Worm (Caenorhabditis elegans) whole organism, L3 larva: ENCODE results near the gene pgm-1.
A peak's percentile ranks its signal among the peaks of the same experiment; 100 is the strongest.

ENCODE experiments used
- egl-27 ChIP-seq: sonication (generic microtip); optimal IDR thresholded peaks from 4 replicates; lab custom pipeline; 2017; ENCODE audit warnings: missing biosample characterization, missing genetic modification reagents, missing genetic modification characterization
- elt-1 ChIP-seq: fragments of 150-350 bp; optimal IDR thresholded peaks from 2 replicates; lab custom pipeline; 2014; ENCODE audit warnings: missing biosample characterization, missing genetic modification characterization
- fos-1 ChIP-seq: fragments of 150-350 bp; optimal IDR thresholded peaks from 2 replicates; lab custom pipeline; 2014; ENCODE audit warnings: missing biosample characterization, missing genetic modification characterization
- nfya-1 ChIP-seq: sonication (generic microtip); optimal IDR thresholded peaks from 2 replicates; lab custom pipeline; 2017; ENCODE audit warnings: missing genetic modification characterization, mild to moderate bottlenecking, missing compliant biosample characterization, antibody characterized with exemption, moderate library complexity; ENCODE audit not compliant: insufficient read depth
- nhr-237 ChIP-seq: fragments of 150-350 bp; optimal IDR thresholded peaks from 2 replicates; lab custom pipeline; 2014; ENCODE audit warnings: missing biosample characterization, missing genetic modification characterization
- nhr-28 ChIP-seq: fragments of 150-350 bp; optimal IDR thresholded peaks from 2 replicates; lab custom pipeline; 2014; ENCODE audit warnings: missing biosample characterization, missing genetic modification characterization
- nhr-67 ChIP-seq: fragments of 150-350 bp; optimal IDR thresholded peaks from 2 replicates; lab custom pipeline; 2014; ENCODE audit warnings: missing biosample characterization, missing genetic modification characterization
- skn-1 ChIP-seq: fragments of 150-350 bp; optimal IDR thresholded peaks from 2 replicates; lab custom pipeline; 2014; ENCODE audit warnings: missing biosample characterization, missing genetic modification characterization
- unc-62 ChIP-seq: fragments of 150-350 bp; sonication (generic microtip); optimal IDR thresholded peaks from 4 replicates; lab custom pipeline; 2014; ENCODE audit warnings: missing biosample characterization, missing genetic modification reagents, missing genetic modification characterization

DNA sequence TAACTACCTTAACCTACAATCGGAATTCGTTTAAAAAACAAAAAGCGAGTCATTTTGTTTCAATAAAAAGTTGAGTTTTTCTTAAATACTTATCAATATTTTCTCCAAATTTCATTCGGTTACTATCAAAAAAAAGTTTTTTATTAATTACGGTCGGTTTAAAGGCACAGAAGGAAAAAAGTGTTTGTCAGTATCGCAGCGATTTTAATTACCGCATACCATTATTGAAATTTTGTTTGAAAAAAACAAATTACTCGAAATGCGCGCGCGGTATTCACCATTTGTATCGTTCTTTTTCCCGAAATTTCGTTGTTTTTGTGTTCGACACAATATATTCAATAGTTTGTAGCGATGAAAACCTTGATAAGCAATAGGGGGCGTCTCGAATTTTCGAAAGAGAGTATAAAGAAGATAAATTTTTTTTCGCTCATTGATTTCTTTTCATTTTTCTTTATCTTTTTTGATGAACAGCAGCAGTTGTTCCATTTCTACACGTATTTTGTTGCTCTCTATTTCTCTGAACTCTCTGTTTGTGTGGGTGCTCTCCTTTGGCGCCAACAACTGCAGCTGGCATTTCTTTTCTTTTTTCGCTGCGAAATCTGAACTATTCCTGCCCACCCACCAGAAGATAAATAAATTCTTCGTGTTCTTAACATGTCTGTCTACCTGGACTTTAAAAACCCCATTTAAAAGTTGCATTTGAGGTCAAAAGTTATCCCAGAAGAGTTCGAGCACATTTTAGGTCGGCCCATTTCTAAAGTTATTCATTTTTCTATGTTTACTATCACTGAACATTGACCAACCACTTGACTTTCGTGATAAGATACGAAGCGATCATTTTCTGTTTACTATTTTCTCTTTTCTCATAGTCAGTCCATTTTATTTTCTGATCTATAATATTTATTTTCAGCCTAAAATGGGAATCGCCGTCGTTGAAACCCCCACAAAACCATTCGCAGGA, at the start of gene pgm-1:
- no peak for TF ChIP-seq unc-62 (GFP tag; lab: Kevin White, UChicago)
- no peak for TF ChIP-seq egl-27 (tag; lab: Kevin White, UChicago)
- TF ChIP-seq fos-1 (tag; lab: Kevin White, UChicago) = no peak
- TF ChIP-seq nhr-28 (tag; lab: Kevin White, UChicago) = no peak
- no peak for TF ChIP-seq nhr-237
- no peak for TF ChIP-seq nhr-67
- peak; percentile 36 for TF ChIP-seq nfya-1 (tag; lab: Kevin White, UChicago)
- TF ChIP-seq elt-1 (tag; lab: Kevin White, UChicago) = no peak
- TF ChIP-seq skn-1 = no peak
